Worm (Caenorhabditis elegans): Measurements from ENCODE around the gene B0252.1.

ce11 chrII:6889580-6889922 lies 29.9 kb upstream of the B0252.1 start:
- TF ChIP-seq ZK337.2 (GFP tag; IDR thresholded peaks at IDR 0.05) (no peak), zfp-2 (tag; optimal IDR thresholded peaks at IDR 0.05) (no peak), aly-2 (tag; optimal IDR thresholded peaks at IDR 0.05) (no peak), dve-1 (tag; optimal IDR thresholded peaks at IDR 0.05; ENCODE audit: insufficient read depth) (no peak), ztf-7 (tag; optimal IDR thresholded peaks at IDR 0.05) (no peak)
